Fruit fly (Drosophila melanogaster): ENCODE data around the gene CG17801.

dm6 chr3R:17849178-17849577, 42.3 kb upstream of the CG17801 start:
- TF ChIP-seq dl (GFP tag; optimal IDR thresholded peaks at IDR 0.05; ENCODE audit: insufficient read depth in 1 of 2, partially characterized antibody in 2 of 2) (no peak), psq (GFP tag; optimal IDR thresholded peaks at IDR 0.05) (no peak), dmrt93B (GFP tag; optimal IDR thresholded peaks at IDR 0.05) (no peak), fru (GFP tag; optimal IDR thresholded peaks at IDR 0.05) (no peak), woc (GFP tag; optimal IDR thresholded peaks at IDR 0.05) (no peak), Abd-B (GFP tag; optimal IDR thresholded peaks at IDR 0.05) (no peak), sv (GFP tag; optimal IDR thresholded peaks at IDR 0.05) (no peak), usp (GFP tag; optimal IDR thresholded peaks at IDR 0.05) (no peak), Hr83 (GFP tag; optimal IDR thresholded peaks at IDR 0.05; ENCODE audit: poor library complexity, severe bottlenecking) (no peak), jim (GFP tag; optimal IDR thresholded peaks at IDR 0.05) (no peak), h (GFP tag; optimal IDR thresholded peaks at IDR 0.05) (no peak), CG32264 (GFP tag; optimal IDR thresholded peaks at IDR 0.05) (no peak)
